Worm (Caenorhabditis elegans): ENCODE measurements around the gene nlp-80.

ce11 chrV:11063115-11063514, 2.3 kb downstream of the nlp-80 start, which contains the start of gene T04C12.9:
- no peak for TF ChIP-seq C38D4.7 (GFP tag; optimal IDR thresholded peaks at IDR 0.05)
- TF ChIP-seq unc-3 (GFP tag; conservative IDR thresholded peaks at IDR 0.05): no peak
- no peak for TF ChIP-seq unc-3 (tag; optimal IDR thresholded peaks at IDR 0.05)
- TF ChIP-seq sox-4 (tag; optimal IDR thresholded peaks at IDR 0.05): no peak

All from whole organism, late embryonic.